Worm (Caenorhabditis elegans) whole organism, L1 larva: ENCODE measurements around the gene F11D11.6.

Experiments used
- fkh-10 ChIP-seq: sonication (generic microtip); optimal IDR thresholded peaks from 2 replicates; lab custom pipeline; 2017; ENCODE audit warnings: missing biosample characterization, missing genetic modification reagents, missing genetic modification characterization
- mdl-1 ChIP-seq, 2 experiments: fragments of 150-350 bp; optimal IDR thresholded peaks; 2 replicates each; lab custom pipeline; 2014 to 2017; ENCODE audit warnings: missing biosample characterization in 2 of 2, missing genetic modification characterization in 2 of 2, inconsistent platforms in 1 of 2
- rnt-1 ChIP-seq: sonication (generic microtip); optimal IDR thresholded peaks from 2 replicates; lab custom pipeline; 2016; ENCODE audit warnings: mild to moderate bottlenecking, missing genetic modification characterization, moderate library complexity, missing compliant biosample characterization
- snpc-4 ChIP-seq: fragments of 150-350 bp; optimal IDR thresholded peaks from 2 replicates; lab custom pipeline; 2014; ENCODE audit warnings: missing biosample characterization, missing genetic modification characterization

- TF ChIP-seq rnt-1 (tag; lab: Kevin White, UChicago) (no peak), mdl-1 (tag; optimal IDR thresholded peaks at IDR 0.05; lab: Kevin White, UChicago) (no peak), fkh-10 (GFP tag; lab: Kevin White, UChicago) (no peak), snpc-4 (tag; lab: Kevin White, UChicago) (no peak)
These were observed 40.8 kb downstream of the F11D11.6 start for ce11 chrV:18712118-18712517.
